Fruit fly (Drosophila melanogaster) whole organism, pupa: Measurements from ENCODE around the gene CG43083.

Source experiments
- CG12605 ChIP-seq: fragments of 200-800 bp; sonication (Bioruptor generic); IDR thresholded peaks from 2 replicates; pipeline ENCODE4 v1.3.6; 2022; ENCODE audit warnings: missing biosample characterization, missing genetic modification characterization
- CG13204 ChIP-seq: fragments of 200-800 bp; sonication (Bioruptor generic); optimal IDR thresholded peaks from 2 replicates; lab custom pipeline; 2018; ENCODE audit warnings: missing biosample characterization, mild to moderate bottlenecking, missing genetic modification characterization, moderate library complexity
- CG14655 ChIP-seq: fragments of 200-800 bp; sonication (Bioruptor generic); optimal IDR thresholded peaks from 3 replicates; lab custom pipeline; 2017; ENCODE audit warnings: mild to moderate bottlenecking, missing biosample characterization, missing genetic modification reagents, missing genetic modification characterization
- CG34367 ChIP-seq: fragments of 200-800 bp; sonication (Bioruptor generic); optimal IDR thresholded peaks from 2 replicates; lab custom pipeline; 2018; ENCODE audit warnings: missing biosample characterization, mild to moderate bottlenecking, missing genetic modification characterization
- CG4496 ChIP-seq: fragments of 200-800 bp; sonication (Bioruptor generic); IDR thresholded peaks from 3 replicates; pipeline ENCODE4 v1.3.6; 2022; ENCODE audit warnings: missing biosample characterization, missing genetic modification characterization
- D1 ChIP-seq: fragments of 200-800 bp; sonication (Bioruptor generic); optimal IDR thresholded peaks from 2 replicates; lab custom pipeline; 2018; ENCODE audit warnings: missing biosample characterization, mild to moderate bottlenecking, missing genetic modification characterization, moderate library complexity
- EcR ChIP-seq: fragments of 200-800 bp; sonication (Bioruptor generic); optimal IDR thresholded peaks from 3 replicates; lab custom pipeline; 2019; ENCODE audit warnings: missing biosample characterization, missing genetic modification characterization, mild to moderate bottlenecking, moderate library complexity, missing genetic modification reagents
- Pif1A ChIP-seq: fragments of 200-800 bp; sonication (Bioruptor generic); optimal IDR thresholded peaks from 3 replicates; lab custom pipeline; 2016; ENCODE audit warnings: missing biosample characterization, missing genetic modification characterization
- gl ChIP-seq: fragments of 200-800 bp; sonication (Bioruptor generic); optimal IDR thresholded peaks from 2 replicates; lab custom pipeline; 2018; ENCODE audit warnings: missing biosample characterization, mild to moderate bottlenecking, missing genetic modification characterization
- rn ChIP-seq: fragments of 200-800 bp; sonication (Bioruptor generic); IDR thresholded peaks from 2 replicates; pipeline ENCODE4 v1.3.6; 2022; ENCODE audit warnings: missing biosample characterization, missing genetic modification characterization

DNA sequence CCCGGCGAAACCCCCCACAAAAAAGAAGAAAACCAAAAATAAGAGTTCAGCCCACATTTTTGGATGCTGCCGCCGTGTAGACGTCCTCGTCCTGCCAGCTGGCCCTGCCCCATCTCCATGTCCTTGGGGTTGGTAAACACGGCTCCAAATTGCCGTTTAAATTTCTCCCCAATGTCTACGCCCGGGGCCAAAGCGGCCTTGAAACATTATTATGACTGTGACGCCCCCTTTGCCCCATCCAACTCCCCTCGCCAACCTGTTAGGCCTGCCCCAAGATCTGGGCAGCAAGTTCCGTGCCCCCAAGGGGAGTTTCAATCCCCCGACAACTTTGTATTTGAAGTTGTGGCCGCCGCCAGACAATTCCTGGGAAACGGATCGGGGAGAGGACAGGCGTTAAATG is 31.5 kb upstream of the CG43083 start:
- no peak for TF ChIP-seq gl (tag; lab: Kevin White, UChicago)
- no peak for TF ChIP-seq CG14655 (GFP tag; lab: Kevin White, UChicago)
- TF ChIP-seq rn (GFP tag; lab: Robert Waterston, UW), result no peak
- TF ChIP-seq CG13204 (GFP tag; lab: Kevin White, UChicago), result no peak
- no peak for TF ChIP-seq EcR (GFP tag; lab: Kevin White, UChicago)
- no peak for TF ChIP-seq CG4496 (GFP tag; lab: Robert Waterston, UW)
- no peak for TF ChIP-seq Pif1A (GFP tag; lab: Kevin White, UChicago)
- no peak for TF ChIP-seq CG12605 (GFP tag; lab: Robert Waterston, UW)
- no peak for TF ChIP-seq D1 (tag; lab: Kevin White, UChicago)
- TF ChIP-seq CG34367 (tag; lab: Kevin White, UChicago), result no peak
